Worm (Caenorhabditis elegans): ENCODE results near the gene pals-17.

- TF ChIP-seq nhr-25 (tag; optimal IDR thresholded peaks at IDR 0.05) = no peak
- no peak for TF ChIP-seq ceh-82 (tag; optimal IDR thresholded peaks at IDR 0.05)
- TF ChIP-seq ztf-11 (tag; optimal IDR thresholded peaks at IDR 0.05) = no peak
- TF ChIP-seq egl-27 (tag; optimal IDR thresholded peaks at IDR 0.05) = no peak
- TF ChIP-seq fos-1 (tag; optimal IDR thresholded peaks at IDR 0.05) = no peak
- no peak for TF ChIP-seq ZK546.5 (tag; optimal IDR thresholded peaks at IDR 0.05)
- no peak for TF ChIP-seq unc-62 (GFP tag; optimal IDR thresholded peaks at IDR 0.05)
- TF ChIP-seq unc-39 (tag; optimal IDR thresholded peaks at IDR 0.05) = no peak
- TF ChIP-seq F13H6.1 (tag; optimal IDR thresholded peaks at IDR 0.05) = no peak
- TF ChIP-seq ama-1 (optimal IDR thresholded peaks at IDR 0.05) = no peak
- no peak for TF ChIP-seq unc-55 (GFP tag; optimal IDR thresholded peaks at IDR 0.05)
- no peak for TF ChIP-seq skn-1 (tag; optimal IDR thresholded peaks at IDR 0.05)
- TF ChIP-seq aly-2 (tag; optimal IDR thresholded peaks at IDR 0.05) = no peak
Observed at ce11 chrIII:1350745-1351144, 40.9 kb downstream of the pals-17 start, which contains the start of gene Y82E9BL.3.

All from whole organism, L2 larva.